Worm (Caenorhabditis elegans) whole organism, L3 larva: ENCODE measurements around the gene nimk-1.

ENCODE experiments used
- ZK546.5 ChIP-seq: sonication (generic microtip); optimal IDR thresholded peaks from 2 replicates; lab custom pipeline; 2017; ENCODE audit warnings: missing biosample characterization, missing genetic modification characterization
- ama-1 ChIP-seq: fragments of 150-350 bp; optimal IDR thresholded peaks from 2 replicates; lab custom pipeline; 2018
- ceh-28 ChIP-seq: fragments of 150-350 bp; optimal IDR thresholded peaks from 2 replicates; lab custom pipeline; 2014; ENCODE audit warnings: missing biosample characterization, missing genetic modification reagents, missing genetic modification characterization
- ceh-82 ChIP-seq: fragments of 150-350 bp; optimal IDR thresholded peaks from 2 replicates; lab custom pipeline; 2014; ENCODE audit warnings: missing biosample characterization, missing genetic modification characterization
- ceh-9 ChIP-seq: sonication (generic microtip); optimal IDR thresholded peaks from 2 replicates; lab custom pipeline; 2018; ENCODE audit warnings: missing biosample characterization, missing genetic modification characterization
- egl-27 ChIP-seq: sonication (generic microtip); optimal IDR thresholded peaks from 4 replicates; lab custom pipeline; 2017; ENCODE audit warnings: missing biosample characterization, missing genetic modification reagents, missing genetic modification characterization
- egl-5 ChIP-seq: fragments of 150-350 bp; optimal IDR thresholded peaks from 2 replicates; lab custom pipeline; 2017; ENCODE audit warnings: missing biosample characterization, missing genetic modification reagents, missing genetic modification characterization, inconsistent platforms
- elt-1 ChIP-seq: fragments of 150-350 bp; optimal IDR thresholded peaks from 2 replicates; lab custom pipeline; 2014; ENCODE audit warnings: missing biosample characterization, missing genetic modification characterization
- elt-2 ChIP-seq: sonication (generic microtip); optimal IDR thresholded peaks from 2 replicates; lab custom pipeline; 2016; ENCODE audit warnings: missing genetic modification reagents, mild to moderate bottlenecking, missing genetic modification characterization, missing compliant biosample characterization
- elt-3 ChIP-seq, 3 experiments: fragments of 150-350 bp in 1 of 3; sonication (generic microtip) in 2 of 3; optimal IDR thresholded peaks; 2 replicates in 2 of 3; 4 replicates in 1 of 3; lab custom pipeline; 2014 to 2017; ENCODE audit warnings: missing biosample characterization in 3 of 3, missing genetic modification characterization in 3 of 3
- eor-1 ChIP-seq, 2 experiments: fragments of 150-350 bp; optimal IDR thresholded peaks; 2 replicates each; lab custom pipeline; 2014 to 2018; ENCODE audit warnings: missing biosample characterization in 2 of 2, missing genetic modification characterization in 2 of 2
- fkh-10 ChIP-seq: sonication (generic microtip); optimal IDR thresholded peaks from 2 replicates; lab custom pipeline; 2017; ENCODE audit warnings: missing biosample characterization, missing genetic modification reagents, missing genetic modification characterization
- fkh-2 ChIP-seq: fragments of 150-350 bp; optimal IDR thresholded peaks from 2 replicates; lab custom pipeline; 2014; ENCODE audit warnings: missing biosample characterization, missing genetic modification reagents, missing genetic modification characterization
- fos-1 ChIP-seq: fragments of 150-350 bp; optimal IDR thresholded peaks from 2 replicates; lab custom pipeline; 2014; ENCODE audit warnings: missing biosample characterization, missing genetic modification characterization
- hmg-11 ChIP-seq: sonication (generic microtip); optimal IDR thresholded peaks from 2 replicates; lab custom pipeline; 2016; ENCODE audit warnings: missing genetic modification characterization, missing compliant biosample characterization
- jun-1 ChIP-seq: fragments of 150-350 bp; optimal IDR thresholded peaks from 2 replicates; lab custom pipeline; 2014; ENCODE audit warnings: missing biosample characterization, missing genetic modification reagents, missing genetic modification characterization
- lin-15B ChIP-seq: fragments of 150-350 bp; optimal IDR thresholded peaks from 2 replicates; lab custom pipeline; 2014; ENCODE audit warnings: missing biosample characterization, missing genetic modification characterization
- lin-39 ChIP-seq: fragments of 150-350 bp; optimal IDR thresholded peaks from 2 replicates; lab custom pipeline; 2018; ENCODE audit warnings: missing biosample characterization, missing genetic modification reagents, missing genetic modification characterization
- lsy-12 ChIP-seq: sonication (generic microtip); optimal IDR thresholded peaks from 2 replicates; lab custom pipeline; 2016; ENCODE audit warnings: mild to moderate bottlenecking, missing genetic modification characterization, missing compliant biosample characterization
- mdl-1 ChIP-seq: fragments of 150-350 bp; optimal IDR thresholded peaks from 2 replicates; lab custom pipeline; 2014; ENCODE audit warnings: missing biosample characterization, missing genetic modification characterization
- mml-1 ChIP-seq: fragments of 150-350 bp; sonication (generic microtip); optimal IDR thresholded peaks from 3 replicates; lab custom pipeline; 2014; ENCODE audit warnings: missing biosample characterization, missing genetic modification characterization
- nfya-1 ChIP-seq: sonication (generic microtip); optimal IDR thresholded peaks from 2 replicates; lab custom pipeline; 2017; ENCODE audit warnings: missing genetic modification characterization, mild to moderate bottlenecking, missing compliant biosample characterization, antibody characterized with exemption, moderate library complexity; ENCODE audit not compliant: insufficient read depth
- nhr-11 ChIP-seq: fragments of 150-350 bp; optimal IDR thresholded peaks from 2 replicates; lab custom pipeline; 2014; ENCODE audit warnings: missing biosample characterization, missing genetic modification characterization
- nhr-12 ChIP-seq: fragments of 150-350 bp; optimal IDR thresholded peaks from 2 replicates; lab custom pipeline; 2014; ENCODE audit warnings: missing biosample characterization, missing genetic modification characterization
- nhr-23 ChIP-seq: fragments of 150-350 bp; optimal IDR thresholded peaks from 2 replicates; lab custom pipeline; 2014; ENCODE audit warnings: missing biosample characterization, missing genetic modification reagents, missing genetic modification characterization
- nhr-25 ChIP-seq: sonication (generic microtip); optimal IDR thresholded peaks from 2 replicates; lab custom pipeline; 2017; ENCODE audit warnings: missing biosample characterization, missing genetic modification characterization
- nhr-43 ChIP-seq: sonication (generic microtip); optimal IDR thresholded peaks from 2 replicates; lab custom pipeline; 2016; ENCODE audit warnings: mild to moderate bottlenecking, missing genetic modification characterization, missing compliant biosample characterization; ENCODE audit not compliant: poor library complexity, severe bottlenecking
- nhr-67 ChIP-seq: fragments of 150-350 bp; optimal IDR thresholded peaks from 2 replicates; lab custom pipeline; 2014; ENCODE audit warnings: missing biosample characterization, missing genetic modification characterization
- nhr-76 ChIP-seq: fragments of 150-350 bp; sonication (generic microtip); optimal IDR thresholded peaks from 5 replicates; lab custom pipeline; 2014; ENCODE audit warnings: missing biosample characterization, missing genetic modification characterization
- nhr-77 ChIP-seq: fragments of 150-350 bp; optimal IDR thresholded peaks from 2 replicates; lab custom pipeline; 2014; ENCODE audit warnings: missing biosample characterization, missing genetic modification characterization
- pha-4 ChIP-seq: fragments of 150-350 bp; optimal IDR thresholded peaks from 2 replicates; lab custom pipeline; 2014; ENCODE audit warnings: missing biosample characterization, missing genetic modification reagents, missing genetic modification characterization
- pqm-1 ChIP-seq: fragments of 150-350 bp; optimal IDR thresholded peaks from 2 replicates; lab custom pipeline; 2017; ENCODE audit warnings: missing biosample characterization, missing genetic modification characterization, inconsistent platforms
- sea-2 ChIP-seq: fragments of 150-350 bp; sonication (generic microtip); optimal IDR thresholded peaks from 4 replicates; lab custom pipeline; 2014; ENCODE audit warnings: missing biosample characterization, missing genetic modification reagents, missing genetic modification characterization
- snpc-4 ChIP-seq: fragments of 150-350 bp; optimal IDR thresholded peaks from 2 replicates; lab custom pipeline; 2014; ENCODE audit warnings: missing biosample characterization, missing genetic modification characterization
- unc-62 ChIP-seq: fragments of 150-350 bp; sonication (generic microtip); optimal IDR thresholded peaks from 4 replicates; lab custom pipeline; 2014; ENCODE audit warnings: missing biosample characterization, missing genetic modification reagents, missing genetic modification characterization
- ztf-11 ChIP-seq: fragments of 150-350 bp; optimal IDR thresholded peaks from 2 replicates; lab custom pipeline; 2014; ENCODE audit warnings: missing biosample characterization, missing genetic modification characterization

The nimk-1 gene

ce11 chrII:12516313-12516712 is 19.2 kb upstream of the nimk-1 start, which contains the start of gene srh-61:
srh-61 (minus strand) TSS chrII:12516413.
- TF ChIP-seq mdl-1 (no peak), snpc-4 (tag; lab: Kevin White, UChicago) (no peak), nhr-67 (no peak), mml-1 (tag; lab: Kevin White, UChicago) (no peak), egl-5 (tag; lab: Kevin White, UChicago) (no peak), lsy-12 (no peak), hmg-11 (tag; lab: Kevin White, UChicago) (no peak), nhr-76 (tag; lab: Kevin White, UChicago) (no peak), sea-2 (no peak), elt-1 (tag; lab: Kevin White, UChicago) (no peak), nhr-12 (tag; lab: Kevin White, UChicago) (no peak), lin-39 (no peak), elt-3 (tag; optimal IDR thresholded peaks at IDR 0.05; lab: Kevin White, UChicago) (no peak), unc-62 (GFP tag; lab: Kevin White, UChicago) (no peak)

ce11 chrII:12518008-12518407 is 17.5 kb upstream of the nimk-1 start:
- TF ChIP-seq elt-2 (tag; lab: Kevin White, UChicago) (peak; percentile 12), egl-27 (tag; lab: Kevin White, UChicago) (no peak), nhr-12 (tag; lab: Kevin White, UChicago) (no peak), eor-1 (tag; optimal IDR thresholded peaks at IDR 0.05; lab: Kevin White, UChicago) (no peak), lin-15B (tag; lab: Kevin White, UChicago) (no peak), lsy-12 (no peak), jun-1 (no peak), nhr-76 (tag; lab: Kevin White, UChicago) (no peak), nhr-11 (tag; lab: Kevin White, UChicago) (no peak), nhr-43 (tag; lab: Kevin White, UChicago) (no peak), pqm-1 (tag; lab: Kevin White, UChicago) (peak; percentile 28), ceh-28 (tag; lab: Kevin White, UChicago) (no peak), ZK546.5 (no peak), ama-1 (lab: Kevin White, UChicago) (no peak)
- TF ChIP-seq, all 47 proteins: peak for 2

- no peak for TF ChIP-seq eor-1 (tag; optimal IDR thresholded peaks at IDR 0.05; lab: Kevin White, UChicago)
- TF ChIP-seq nfya-1 = peak; percentile 25
- TF ChIP-seq elt-2 (tag; lab: Kevin White, UChicago) = peak; percentile 99
- peak; percentile 89 for TF ChIP-seq pqm-1 (tag; lab: Kevin White, UChicago)
- no peak for TF ChIP-seq pha-4 (tag; lab: Kevin White, UChicago)
These were observed 16.7 kb upstream of the nimk-1 start, which contains the start of gene srh-70 for ce11 chrII:12518809-12519344. srh-70 (minus strand) TSS chrII:12518859.

DNA sequence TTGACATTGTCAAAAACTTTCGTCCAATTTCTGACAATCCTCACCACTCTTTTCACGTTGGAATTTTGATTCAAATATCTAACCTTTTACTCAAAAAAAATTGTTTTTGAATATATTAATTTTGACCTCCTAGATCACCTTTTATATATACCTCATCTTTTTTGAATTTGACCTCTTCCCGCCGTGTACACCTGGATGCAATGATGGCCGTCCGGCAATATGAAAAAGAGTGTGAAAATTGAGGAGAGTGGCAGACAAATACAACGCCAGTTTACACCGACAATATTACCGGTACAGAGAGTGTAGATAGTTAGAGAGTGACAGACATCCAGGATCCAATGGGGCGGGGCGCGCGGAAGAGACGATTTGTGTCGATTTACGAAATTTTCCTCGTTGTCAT is 15.9 kb upstream of the nimk-1 start, which contains the start of gene ceh-99:
Gene ceh-99, plus strand, starts transcription at position 366 of the 400 bp plus-strand sequence.
- TF ChIP-seq fkh-10 (no peak), fos-1 (tag; lab: Kevin White, UChicago) (no peak), pqm-1 (tag; lab: Kevin White, UChicago) (no peak), ZK546.5 (no peak), sea-2 (no peak), nhr-23 (tag; lab: Kevin White, UChicago) (no peak), mdl-1 (no peak), nhr-77 (tag; lab: Kevin White, UChicago) (no peak), nhr-25 (no peak), ceh-9 (tag; lab: Kevin White, UChicago) (no peak), hmg-11 (tag; lab: Kevin White, UChicago) (no peak), unc-62 (GFP tag; lab: Kevin White, UChicago) (no peak), pha-4 (tag; lab: Kevin White, UChicago) (no peak), egl-5 (tag; lab: Kevin White, UChicago) (no peak), nfya-1 (no peak)

DNA sequence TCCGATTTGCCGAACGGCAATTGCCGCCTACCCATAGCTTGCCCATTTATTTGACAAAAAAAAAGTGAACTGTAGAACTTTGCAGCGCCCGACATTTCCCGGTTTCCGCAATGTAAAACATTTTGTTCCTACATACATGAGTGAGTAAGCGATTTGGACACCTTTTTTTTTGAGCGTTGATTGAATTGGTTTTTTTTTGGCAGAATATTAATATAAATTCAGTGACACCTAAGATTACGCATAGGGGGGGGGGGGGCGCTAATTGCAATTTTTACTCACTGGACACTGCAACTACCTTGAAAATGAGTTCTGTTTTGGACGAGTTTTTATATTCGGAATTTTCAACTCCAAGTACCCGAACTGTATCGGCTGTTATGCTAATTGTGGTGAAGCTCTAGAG is 10.0 kb upstream of the nimk-1 start, which contains the start of gene srx-118:
Gene srx-118, plus strand, starts transcription at position 301 of the 400 bp plus-strand sequence.
- TF ChIP-seq ztf-11 (tag; lab: Kevin White, UChicago) (no peak), nfya-1 (no peak), fkh-2 (tag; lab: Kevin White, UChicago) (no peak), pqm-1 (tag; lab: Kevin White, UChicago) (no peak), elt-3 (tag; optimal IDR thresholded peaks at IDR 0.05; lab: Kevin White, UChicago) (no peak), ceh-82 (no peak), eor-1 (tag; optimal IDR thresholded peaks at IDR 0.05; lab: Kevin White, UChicago) (no peak), nhr-77 (tag; lab: Kevin White, UChicago) (no peak), unc-62 (GFP tag; lab: Kevin White, UChicago) (no peak), egl-27 (tag; lab: Kevin White, UChicago) (no peak)
